Fruit fly (Drosophila melanogaster) whole organism, wandering third instar larva: Measurements from ENCODE around the gene Col4a1.
A peak's percentile ranks its signal among the peaks of the same experiment; 100 is the strongest.

Source experiments
- Abd-B ChIP-seq: fragments of >200 bp; optimal IDR thresholded peaks from 2 replicates; lab custom pipeline; 2017; ENCODE audit warnings: missing biosample characterization, missing genetic modification characterization
- CG32264 ChIP-seq: fragments of 200-800 bp; sonication (Bioruptor generic); optimal IDR thresholded peaks from 2 replicates; lab custom pipeline; 2016; ENCODE audit warnings: missing biosample characterization, missing genetic modification characterization
- CG9705 ChIP-seq: fragments of 200-800 bp; sonication (Bioruptor generic); optimal IDR thresholded peaks from 2 replicates; lab custom pipeline; 2018; ENCODE audit warnings: missing biosample characterization, mild to moderate bottlenecking, missing genetic modification characterization
- CrebA ChIP-seq: fragments of 200-800 bp; sonication (Bioruptor generic); optimal IDR thresholded peaks from 2 replicates; lab custom pipeline; 2016; ENCODE audit warnings: missing biosample characterization, mild to moderate bottlenecking, missing genetic modification characterization, borderline replicate concordance
- Dfd ChIP-seq: fragments of >200 bp; optimal IDR thresholded peaks from 2 replicates; lab custom pipeline; 2017; ENCODE audit warnings: missing biosample characterization, missing genetic modification characterization
- Dif ChIP-seq: fragments of 200-275, 200-300 bp; sonication (Bioruptor generic); optimal IDR thresholded peaks from 2 replicates; lab custom pipeline; 2018; ENCODE audit warnings: missing biosample characterization, missing genetic modification characterization; ENCODE audit not compliant: partially characterized antibody
- GATAd ChIP-seq: sonication (Bioruptor generic); optimal IDR thresholded peaks from 2 replicates; lab custom pipeline; 2016; ENCODE audit warnings: missing biosample characterization, missing genetic modification characterization
- HLH106 ChIP-seq: fragments of 200-800 bp; optimal IDR thresholded peaks from 3 replicates; lab custom pipeline; 2019; ENCODE audit warnings: missing biosample characterization, mild to moderate bottlenecking, missing genetic modification characterization, moderate library complexity
- Hnf4 ChIP-seq: fragments of 200-800 bp; sonication (Bioruptor generic); optimal IDR thresholded peaks from 2 replicates; lab custom pipeline; 2016; ENCODE audit warnings: missing biosample characterization, mild to moderate bottlenecking, missing genetic modification characterization
- Hr78 ChIP-seq: fragments of >200 bp; optimal IDR thresholded peaks from 2 replicates; lab custom pipeline; 2017; ENCODE audit warnings: missing biosample characterization, missing genetic modification characterization
- Hr83 ChIP-seq: fragments of 200-300 bp; sonication (Bioruptor generic); optimal IDR thresholded peaks from 2 replicates; lab custom pipeline; 2016; ENCODE audit warnings: missing biosample characterization, mild to moderate bottlenecking, missing genetic modification characterization, moderate library complexity; ENCODE audit not compliant: poor library complexity, severe bottlenecking
- Jra ChIP-seq: sonication (Bioruptor generic); optimal IDR thresholded peaks from 2 replicates; lab custom pipeline; 2016; ENCODE audit warnings: missing biosample characterization, missing genetic modification characterization
- Mio ChIP-seq: sonication (Bioruptor generic); optimal IDR thresholded peaks from 2 replicates; lab custom pipeline; 2016; ENCODE audit warnings: missing biosample characterization, missing genetic modification characterization
- Myc ChIP-seq: fragments of >200 bp; optimal IDR thresholded peaks from 2 replicates; lab custom pipeline; 2017
- N ChIP-seq: fragments of >200 bp; optimal IDR thresholded peaks from 2 replicates; lab custom pipeline; 2018; ENCODE audit warnings: missing biosample characterization, missing external identifiers, missing genetic modification characterization
- OdsH ChIP-seq: fragments of 200-800 bp; sonication (Bioruptor generic); optimal IDR thresholded peaks from 2 replicates; lab custom pipeline; 2016; ENCODE audit warnings: missing biosample characterization, mild to moderate bottlenecking, missing genetic modification characterization
- Rel ChIP-seq, 2 experiments: fragments of 200-800 bp; sonication (Bioruptor generic) in 1 of 2; optimal IDR thresholded peaks; 2 replicates in 1 of 2; 3 replicates in 1 of 2; lab custom pipeline; 2016 to 2019; ENCODE audit warnings: mild to moderate bottlenecking in 2 of 2, missing biosample characterization in 2 of 2, missing genetic modification characterization in 2 of 2, moderate library complexity in 1 of 2
- Sp1 ChIP-seq: fragments of 200-800 bp; sonication (Bioruptor generic); optimal IDR thresholded peaks from 3 replicates; lab custom pipeline; 2019; ENCODE audit warnings: missing biosample characterization, mild to moderate bottlenecking, missing genetic modification characterization, moderate library complexity
- Vsx2 ChIP-seq: fragments of 200-300, 225-300 bp; sonication (Bioruptor generic); optimal IDR thresholded peaks from 2 replicates; lab custom pipeline; 2018; ENCODE audit warnings: missing biosample characterization, missing genetic modification characterization; ENCODE audit not compliant: partially characterized antibody
- br ChIP-seq: fragments of 200-800 bp; sonication (Bioruptor generic); optimal IDR thresholded peaks from 2 replicates; lab custom pipeline; 2016; ENCODE audit warnings: missing biosample characterization, missing genetic modification characterization
- brk ChIP-seq: fragments of 200-800 bp; sonication (Bioruptor generic); optimal IDR thresholded peaks from 2 replicates; lab custom pipeline; 2016; ENCODE audit warnings: missing biosample characterization, mild to moderate bottlenecking, missing genetic modification characterization
- dl ChIP-seq, 2 experiments: fragments of 175-275, 200-275 bp in 1 of 2; fragments of 200-275 bp in 1 of 2; sonication (Bioruptor generic); optimal IDR thresholded peaks; lab custom pipeline; 2018; ENCODE audit warnings: mild to moderate bottlenecking in 2 of 2, missing biosample characterization in 2 of 2, missing genetic modification characterization in 2 of 2, moderate library complexity in 2 of 2; ENCODE audit not compliant: partially characterized antibody in 2 of 2, insufficient read depth in 1 of 2
- dmrt93B ChIP-seq: fragments of 200-800 bp; sonication (Bioruptor generic); optimal IDR thresholded peaks from 2 replicates; lab custom pipeline; 2018; ENCODE audit warnings: missing biosample characterization, mild to moderate bottlenecking, missing genetic modification characterization
- dsf ChIP-seq: sonication (Bioruptor generic); optimal IDR thresholded peaks from 2 replicates; lab custom pipeline; 2016; ENCODE audit warnings: missing biosample characterization, missing genetic modification characterization, borderline replicate concordance
- ey ChIP-seq: fragments of 200-800 bp; sonication (Bioruptor generic); optimal IDR thresholded peaks from 2 replicates; lab custom pipeline; 2016; ENCODE audit warnings: missing biosample characterization, missing genetic modification characterization
- foxo ChIP-seq, 2 experiments: fragments of 200-800 bp; sonication (Bioruptor generic); optimal IDR thresholded peaks; 2 replicates in 1 of 2; 3 replicates in 1 of 2; lab custom pipeline; 2016 to 2017; ENCODE audit warnings: missing biosample characterization in 2 of 2, missing genetic modification characterization in 2 of 2
- fru ChIP-seq: fragments of 200-800 bp; sonication (Bioruptor generic); optimal IDR thresholded peaks from 3 replicates; lab custom pipeline; 2016; ENCODE audit warnings: missing biosample characterization, mild to moderate bottlenecking, missing genetic modification characterization
- h ChIP-seq: fragments of 200-800 bp; sonication (Bioruptor generic); optimal IDR thresholded peaks from 3 replicates; lab custom pipeline; 2016; ENCODE audit warnings: missing biosample characterization, mild to moderate bottlenecking, missing genetic modification characterization
- jim ChIP-seq: fragments of 175-275, 200-325 bp; sonication (Bioruptor generic); optimal IDR thresholded peaks from 2 replicates; lab custom pipeline; 2016; ENCODE audit warnings: missing biosample characterization, mild to moderate bottlenecking, missing genetic modification characterization
- lola ChIP-seq: fragments of >200 bp; optimal IDR thresholded peaks from 2 replicates; lab custom pipeline; 2017; ENCODE audit warnings: missing biosample characterization, missing genetic modification characterization
- pan ChIP-seq: fragments of >200 bp; optimal IDR thresholded peaks from 2 replicates; lab custom pipeline; 2017
- psq ChIP-seq: fragments of 200-800 bp; sonication (Bioruptor generic); optimal IDR thresholded peaks from 3 replicates; lab custom pipeline; 2017; ENCODE audit warnings: missing biosample characterization, mild to moderate bottlenecking, missing genetic modification characterization, moderate library complexity
- rgr ChIP-seq: fragments of 200-800 bp; sonication (Bioruptor generic); optimal IDR thresholded peaks from 3 replicates; lab custom pipeline; 2016; ENCODE audit warnings: missing biosample characterization, mild to moderate bottlenecking, missing genetic modification characterization
- sage ChIP-seq: fragments of 200-800 bp; sonication (Bioruptor generic); optimal IDR thresholded peaks from 2 replicates; lab custom pipeline; 2016; ENCODE audit warnings: missing biosample characterization, mild to moderate bottlenecking, missing genetic modification characterization
- sv ChIP-seq: fragments of 200-800 bp; sonication (Bioruptor generic); optimal IDR thresholded peaks from 3 replicates; lab custom pipeline; 2016; ENCODE audit warnings: missing biosample characterization, missing genetic modification characterization
- tai ChIP-seq: sonication (Bioruptor generic); optimal IDR thresholded peaks from 2 replicates; lab custom pipeline; 2016; ENCODE audit warnings: missing biosample characterization, missing genetic modification characterization
- usp ChIP-seq: fragments of >200 bp; optimal IDR thresholded peaks from 2 replicates; lab custom pipeline; 2017; ENCODE audit warnings: missing biosample characterization, missing genetic modification characterization
- woc ChIP-seq: sonication (Bioruptor generic); optimal IDR thresholded peaks from 2 replicates; lab custom pipeline; 2016; ENCODE audit warnings: missing biosample characterization, mild to moderate bottlenecking, missing genetic modification characterization

Col4a1 gene

DNA sequence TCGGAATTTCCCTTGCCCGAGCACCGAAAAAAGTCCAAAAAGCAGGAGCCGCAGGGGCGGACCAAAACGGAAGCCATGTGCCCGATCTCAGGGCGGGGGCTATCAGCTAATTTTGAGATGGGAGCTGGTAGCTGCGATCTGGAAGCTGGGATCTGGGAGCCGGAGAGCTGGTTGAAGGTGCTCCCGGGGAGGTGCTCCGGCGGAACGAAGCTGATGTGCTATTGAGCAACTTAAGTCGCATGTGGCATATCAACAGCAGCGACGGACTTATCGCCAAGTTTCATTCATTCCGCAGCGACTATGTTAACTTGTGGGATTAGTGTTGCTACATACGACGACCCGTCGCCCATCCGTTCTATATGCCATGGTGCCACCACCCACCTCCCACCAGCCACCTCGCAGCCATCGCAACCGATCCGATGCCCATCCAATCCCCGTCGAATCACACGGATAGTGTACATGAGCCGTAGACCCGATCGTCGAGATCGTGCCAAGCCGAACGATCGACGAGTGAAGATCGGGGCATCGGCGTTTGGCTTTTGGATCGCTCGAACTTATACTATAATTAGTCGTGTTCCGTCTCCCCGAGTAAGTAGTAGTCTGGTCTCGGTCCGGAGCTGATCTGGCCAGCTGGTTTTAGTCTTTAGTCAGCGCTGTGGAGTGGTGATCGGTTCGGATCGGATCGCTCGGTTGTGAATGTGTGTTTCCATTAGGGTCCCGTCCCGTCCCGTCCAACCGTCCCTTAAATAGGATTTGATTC is at the start of gene Col4a1:
Gene Col4a1 (plus strand): TSS at position 561 of the 760 bp plus-strand sequence.
- TF ChIP-seq Rel (GFP tag; optimal IDR thresholded peaks at IDR 0.05; lab: Kevin White, UChicago) (no peak), Rel (tag; optimal IDR thresholded peaks at IDR 0.05; lab: Kevin White, UChicago) (peak; percentile 2), Hr83 (GFP tag; lab: Kevin White, UChicago) (no peak), woc (GFP tag; lab: Kevin White, UChicago) (no peak), dsf (no peak)

DNA sequence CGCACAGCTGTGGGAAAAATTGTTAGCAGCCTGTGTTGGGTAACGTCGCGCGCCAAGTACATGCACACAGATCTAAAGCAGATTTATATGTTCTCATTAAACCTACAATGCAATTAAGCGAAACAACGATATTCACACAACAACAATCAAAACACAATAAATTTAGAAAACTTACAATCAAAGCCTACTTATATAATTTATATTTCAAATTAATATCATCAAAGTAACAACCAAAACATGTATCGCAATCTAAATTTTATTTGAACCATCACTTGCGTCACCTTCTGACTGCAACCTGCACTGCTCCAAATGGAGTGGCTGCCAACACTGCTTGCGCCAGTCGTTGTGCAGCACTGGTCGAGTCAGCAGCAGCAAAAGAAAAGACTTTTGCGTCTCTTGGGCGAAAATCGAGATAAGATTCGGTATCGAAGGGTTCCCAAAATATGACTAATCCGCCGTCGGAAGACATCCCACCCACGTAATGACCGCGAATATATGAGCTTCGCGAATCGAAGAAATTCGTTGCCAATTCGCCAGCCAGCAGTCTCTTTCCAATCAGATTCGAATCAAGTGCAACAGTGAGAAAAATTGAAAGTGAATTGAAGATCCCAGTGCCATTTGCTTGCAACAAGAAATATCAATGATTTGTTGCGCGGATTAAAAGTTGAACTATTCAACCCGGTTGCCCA is 48.0 kb upstream of the Col4a1 start, which contains the start of the genes CG8892 and CG34126:
Gene CG8892 (minus strand): TSS at position 315 of the 689 bp plus-strand sequence.
Gene CG34126 (plus strand): TSS at position 337 of the 689 bp plus-strand sequence.
- peak; percentile 95 for TF ChIP-seq dsf
- peak; percentile 93 for TF ChIP-seq jim (GFP tag; lab: Kevin White, UChicago)
- TF ChIP-seq OdsH (GFP tag; lab: Kevin White, UChicago), result peak; percentile 97
- peak; percentile 91 to 99 for TF ChIP-seq foxo (GFP tag; optimal IDR thresholded peaks at IDR 0.05; lab: Kevin White, UChicago)
- no peak for TF ChIP-seq pan (lab: Kevin White, UChicago)
- TF ChIP-seq CG32264, result peak; percentile 93
- TF ChIP-seq woc (GFP tag; lab: Kevin White, UChicago), result peak; percentile 98
- TF ChIP-seq CrebA, result no peak
- no peak for TF ChIP-seq Dif
- no peak for TF ChIP-seq Dfd
- TF ChIP-seq Vsx2, result no peak
- TF ChIP-seq CG9705, result peak; percentile 98
- peak; percentile 62 for TF ChIP-seq Myc (lab: Kevin White, UChicago)
- no peak for TF ChIP-seq Abd-B (GFP tag; lab: Kevin White, UChicago)
- TF ChIP-seq Hnf4 (GFP tag; lab: Kevin White, UChicago), result peak; percentile 98
- peak; percentile 91 for TF ChIP-seq sage (GFP tag; lab: Kevin White, UChicago)
- TF ChIP-seq h, result peak; percentile 98
- no peak for TF ChIP-seq Hr78 (GFP tag; lab: Kevin White, UChicago)
- peak; percentile 98 for TF ChIP-seq rgr (GFP tag; lab: Kevin White, UChicago)
- peak; percentile 95 for TF ChIP-seq brk (GFP tag; lab: Kevin White, UChicago)
- peak; percentile 99 for TF ChIP-seq sv (GFP tag; lab: Kevin White, UChicago)
- no peak for TF ChIP-seq tai
- no peak for TF ChIP-seq lola
- TF ChIP-seq dmrt93B, result peak; percentile 99
- TF ChIP-seq HLH106 (tag; lab: Kevin White, UChicago), result peak; percentile 99
- peak; percentile 97 for TF ChIP-seq Sp1 (GFP tag; lab: Kevin White, UChicago)
- TF ChIP-seq Rel (GFP tag; optimal IDR thresholded peaks at IDR 0.05; lab: Kevin White, UChicago), result peak; percentile 89
- peak; percentile 87 for TF ChIP-seq Rel (tag; optimal IDR thresholded peaks at IDR 0.05; lab: Kevin White, UChicago)
- no peak for TF ChIP-seq usp (GFP tag; lab: Kevin White, UChicago)
- peak; percentile 98 for TF ChIP-seq fru (GFP tag; lab: Kevin White, UChicago)
- peak; percentile 97 for TF ChIP-seq Hr83 (GFP tag; lab: Kevin White, UChicago)
- peak; percentile 97 for TF ChIP-seq Jra (GFP tag; lab: Kevin White, UChicago)
- peak; percentile 98 for TF ChIP-seq br
- no peak for TF ChIP-seq N (GFP tag; lab: Kevin White, UChicago)
- peak; percentile 97 for TF ChIP-seq ey (GFP tag; lab: Kevin White, UChicago)
- TF ChIP-seq Mio, result peak; percentile 92
- peak; percentile 94 for TF ChIP-seq GATAd (GFP tag; lab: Kevin White, UChicago)
- TF ChIP-seq dl (GFP tag; optimal IDR thresholded peaks at IDR 0.05; lab: Kevin White, UChicago; ENCODE audit: insufficient read depth in 1 of 2, partially characterized antibody in 2 of 2), result no peak
- TF ChIP-seq psq (GFP tag; lab: Kevin White, UChicago), result peak; percentile 97
